Fruit fly (Drosophila melanogaster) whole organism, embryonic: Measurements from ENCODE around the gene lqfR.

Experiments used
- CG10274 ChIP-seq: fragments of 200-800 bp; sonication (Bioruptor generic); optimal IDR thresholded peaks from 3 replicates; lab custom pipeline; 2017; ENCODE audit warnings: missing biosample characterization, mild to moderate bottlenecking, missing genetic modification characterization
- CG11504 ChIP-seq: fragments of 200-800 bp; sonication (Bioruptor generic); optimal IDR thresholded peaks from 3 replicates; lab custom pipeline; 2019; ENCODE audit warnings: missing biosample characterization, mild to moderate bottlenecking, missing genetic modification characterization, moderate library complexity
- CG11695 ChIP-seq: fragments of 200-800 bp; sonication (Bioruptor generic); IDR thresholded peaks from 3 replicates; pipeline ENCODE4 v1.3.6; 2022; ENCODE audit warnings: missing biosample characterization, missing genetic modification characterization
- CG12155 ChIP-seq: fragments of 200-800 bp; sonication (Bioruptor generic); optimal IDR thresholded peaks from 3 replicates; lab custom pipeline; 2016; ENCODE audit warnings: missing biosample characterization, missing genetic modification characterization
- CG16813 ChIP-seq: fragments of 200-800 bp; sonication (Bioruptor generic); IDR thresholded peaks from 3 replicates; pipeline ENCODE4 v1.3.6; 2022; ENCODE audit warnings: missing biosample characterization, missing genetic modification characterization; ENCODE audit not compliant: partially characterized antibody
- CG1832 ChIP-seq: fragments of 200-800 bp; sonication (Bioruptor generic); optimal IDR thresholded peaks from 2 replicates; lab custom pipeline; 2017; ENCODE audit warnings: missing biosample characterization, mild to moderate bottlenecking, missing genetic modification characterization, inconsistent platforms
- CG18476 ChIP-seq: fragments of 200-800 bp; sonication (Bioruptor generic); optimal IDR thresholded peaks from 2 replicates; lab custom pipeline; 2016; ENCODE audit warnings: missing biosample characterization, mild to moderate bottlenecking, missing genetic modification characterization
- CG3281 ChIP-seq: fragments of 200-800 bp; sonication (Bioruptor generic); optimal IDR thresholded peaks from 3 replicates; lab custom pipeline; 2017; ENCODE audit warnings: missing biosample characterization, mild to moderate bottlenecking, missing genetic modification characterization
- CG3838 ChIP-seq: fragments of 200-800 bp; sonication (Bioruptor generic); optimal IDR thresholded peaks from 3 replicates; lab custom pipeline; 2016; ENCODE audit warnings: missing biosample characterization, missing genetic modification characterization
- CG5953 ChIP-seq: fragments of 200-800 bp; sonication (Bioruptor generic); IDR thresholded peaks from 2 replicates; pipeline ENCODE4 v1.3.6; 2022; ENCODE audit warnings: missing biosample characterization, missing genetic modification characterization
- CG6683 ChIP-seq: fragments of 200-800 bp; sonication (Bioruptor generic); optimal IDR thresholded peaks from 2 replicates; lab custom pipeline; 2017; ENCODE audit warnings: missing biosample characterization, mild to moderate bottlenecking, missing genetic modification characterization, missing genetic modification reagents
- CG6689 ChIP-seq: fragments of 200-800 bp; sonication (Bioruptor generic); IDR thresholded peaks from 2 replicates; pipeline ENCODE4 v1.3.6; 2022; ENCODE audit warnings: missing biosample characterization, missing genetic modification characterization
- CG7745 ChIP-seq: fragments of 200-800 bp; sonication (Bioruptor generic); optimal IDR thresholded peaks from 2 replicates; lab custom pipeline; 2018; ENCODE audit warnings: missing biosample characterization, mild to moderate bottlenecking, missing genetic modification characterization, moderate library complexity
- CG8924 ChIP-seq: fragments of 200-800 bp; optimal IDR thresholded peaks from 3 replicates; lab custom pipeline; 2019; ENCODE audit warnings: missing biosample characterization, mild to moderate bottlenecking, missing genetic modification characterization, moderate library complexity
- CG9437 ChIP-seq: fragments of 200-800 bp; sonication (Bioruptor generic); optimal IDR thresholded peaks from 2 replicates; lab custom pipeline; 2018; ENCODE audit warnings: missing biosample characterization, mild to moderate bottlenecking, missing genetic modification characterization
- CTCF ChIP-seq: fragments of 200-800 bp; sonication (Bioruptor generic); optimal IDR thresholded peaks from 2 replicates; lab custom pipeline; 2017; ENCODE audit warnings: missing biosample characterization, mild to moderate bottlenecking, missing genetic modification characterization, moderate library complexity
- Dll ChIP-seq: fragments of 200-800 bp; sonication (Bioruptor generic); IDR thresholded peaks from 4 replicates; pipeline ENCODE4 v1.3.6; 2022; ENCODE audit warnings: missing biosample characterization, missing genetic modification characterization; ENCODE audit not compliant: partially characterized antibody
- Doc2 ChIP-seq: fragments of 200-800 bp; sonication (Bioruptor generic); IDR thresholded peaks from 2 replicates; pipeline ENCODE4 v1.3.6; 2022; ENCODE audit warnings: missing biosample characterization, missing genetic modification characterization
- Dp ChIP-seq: fragments of 200-800 bp; sonication (Bioruptor generic); optimal IDR thresholded peaks from 2 replicates; lab custom pipeline; 2018; ENCODE audit warnings: missing biosample characterization, mild to moderate bottlenecking, missing genetic modification characterization, moderate library complexity
- Dref ChIP-seq: fragments of 200-800 bp; sonication (Bioruptor generic); IDR thresholded peaks from 2 replicates; pipeline ENCODE4 v1.3.6; 2022; ENCODE audit warnings: missing biosample characterization, missing genetic modification characterization
- ERR ChIP-seq: fragments of 200-800 bp; sonication (Bioruptor generic); optimal IDR thresholded peaks from 2 replicates; lab custom pipeline; 2016; ENCODE audit warnings: missing biosample characterization, missing genetic modification characterization
- Elba2 ChIP-seq: fragments of 200-800 bp; sonication (Bioruptor generic); optimal IDR thresholded peaks from 3 replicates; lab custom pipeline; 2016; ENCODE audit warnings: missing biosample characterization, missing genetic modification characterization
- Hmr ChIP-seq: fragments of 200-800 bp; sonication (Bioruptor generic); optimal IDR thresholded peaks from 3 replicates; lab custom pipeline; 2017; ENCODE audit warnings: mild to moderate bottlenecking, missing biosample characterization, missing genetic modification reagents, missing genetic modification characterization
- Mrtf ChIP-seq: fragments of 200-800 bp; sonication (Bioruptor generic); IDR thresholded peaks from 3 replicates; pipeline ENCODE4 v1.3.6; 2022; ENCODE audit warnings: missing biosample characterization, missing genetic modification characterization
- Myb ChIP-seq: fragments of 200-800 bp; sonication (Bioruptor generic); optimal IDR thresholded peaks from 2 replicates; lab custom pipeline; 2016; ENCODE audit warnings: missing biosample characterization, missing genetic modification characterization
- PHDP ChIP-seq: fragments of 200-800 bp; sonication (Bioruptor generic); optimal IDR thresholded peaks from 3 replicates; lab custom pipeline; 2018; ENCODE audit warnings: missing biosample characterization, mild to moderate bottlenecking, missing genetic modification characterization, moderate library complexity
- Ravus ChIP-seq: fragments of 200-800 bp; sonication (Bioruptor generic); IDR thresholded peaks from 2 replicates; pipeline ENCODE4 v1.3.6; 2022; ENCODE audit warnings: missing biosample characterization, missing genetic modification characterization
- Scr ChIP-seq: fragments of 200-800 bp; sonication (Bioruptor generic); IDR thresholded peaks from 2 replicates; pipeline ENCODE4 v1.3.6; 2022; ENCODE audit warnings: missing biosample characterization, missing genetic modification characterization; ENCODE audit not compliant: partially characterized antibody
- Ssrp ChIP-seq: fragments of 200-800 bp; sonication (Bioruptor generic); optimal IDR thresholded peaks from 2 replicates; lab custom pipeline; 2018; ENCODE audit warnings: missing biosample characterization, mild to moderate bottlenecking, missing genetic modification characterization, moderate library complexity
- Taf1 ChIP-seq: fragments of 200-800 bp; sonication (Bioruptor generic); IDR thresholded peaks from 2 replicates; pipeline ENCODE4 v1.3.6; 2022; ENCODE audit warnings: missing biosample characterization, missing genetic modification characterization
- ash1 ChIP-seq: fragments of 200-800 bp; sonication (Bioruptor generic); optimal IDR thresholded peaks from 2 replicates; lab custom pipeline; 2018; ENCODE audit warnings: missing biosample characterization, mild to moderate bottlenecking, missing genetic modification characterization
- ato ChIP-seq: fragments of 200-800 bp; sonication (Bioruptor generic); IDR thresholded peaks from 2 replicates; pipeline ENCODE4 v1.3.6; 2022; ENCODE audit warnings: missing biosample characterization, missing genetic modification characterization; ENCODE audit not compliant: partially characterized antibody
- crp ChIP-seq, 2 experiments: fragments of 200-800 bp; sonication (Bioruptor generic); optimal IDR thresholded peaks; 2 replicates in 1 of 2; 3 replicates in 1 of 2; lab custom pipeline; 2017; ENCODE audit warnings: missing biosample characterization in 2 of 2, missing genetic modification characterization in 2 of 2, mild to moderate bottlenecking in 1 of 2, moderate library complexity in 1 of 2
- dan ChIP-seq: fragments of 200-800 bp; sonication (Bioruptor generic); IDR thresholded peaks from 2 replicates; pipeline ENCODE4 v1.3.6; 2022; ENCODE audit warnings: missing biosample characterization, missing genetic modification characterization
- dm ChIP-seq: fragments of 200-800 bp; sonication (Bioruptor generic); optimal IDR thresholded peaks from 3 replicates; lab custom pipeline; 2016; ENCODE audit warnings: missing biosample characterization, missing genetic modification characterization
- exex ChIP-seq: fragments of 200-800 bp; sonication (Bioruptor generic); optimal IDR thresholded peaks from 4 replicates; lab custom pipeline; 2018; ENCODE audit warnings: missing biosample characterization, mild to moderate bottlenecking, missing genetic modification characterization, moderate library complexity
- fd3F ChIP-seq: fragments of 200-800 bp; sonication (Bioruptor generic); optimal IDR thresholded peaks from 2 replicates; lab custom pipeline; 2018; ENCODE audit warnings: missing biosample characterization, mild to moderate bottlenecking, missing genetic modification characterization, moderate library complexity
- gcm ChIP-seq: fragments of 200-800 bp; sonication (Bioruptor generic); optimal IDR thresholded peaks from 2 replicates; lab custom pipeline; 2019; ENCODE audit warnings: missing biosample characterization, mild to moderate bottlenecking, missing genetic modification characterization, moderate library complexity
- hbn ChIP-seq: fragments of 200-800 bp; sonication (Bioruptor generic); IDR thresholded peaks from 2 replicates; pipeline ENCODE4 v1.3.6; 2022; ENCODE audit warnings: missing biosample characterization, missing genetic modification characterization; ENCODE audit not compliant: partially characterized antibody
- jigr1 ChIP-seq: fragments of 200-800 bp; sonication (Bioruptor generic); IDR thresholded peaks from 3 replicates; pipeline ENCODE4 v1.3.6; 2022; ENCODE audit warnings: missing biosample characterization, missing genetic modification characterization
- jumu ChIP-seq: fragments of 200-800 bp; sonication (Bioruptor generic); optimal IDR thresholded peaks from 3 replicates; lab custom pipeline; 2016; ENCODE audit warnings: missing biosample characterization, missing genetic modification characterization
- lilli ChIP-seq: fragments of 200-800 bp; sonication (Bioruptor generic); optimal IDR thresholded peaks from 3 replicates; lab custom pipeline; 2016; ENCODE audit warnings: missing biosample characterization, missing genetic modification characterization
- luna ChIP-seq: fragments of 200-800 bp; sonication (Bioruptor generic); optimal IDR thresholded peaks from 2 replicates; lab custom pipeline; 2016; ENCODE audit warnings: missing biosample characterization, missing genetic modification characterization
- nerfin-2 ChIP-seq: fragments of 200-800 bp; sonication (Bioruptor generic); IDR thresholded peaks from 2 replicates; pipeline ENCODE4 v1.3.6; 2022; ENCODE audit warnings: missing biosample characterization, missing genetic modification characterization; ENCODE audit not compliant: partially characterized antibody
- pita ChIP-seq: fragments of 200-800 bp; sonication (Bioruptor generic); optimal IDR thresholded peaks from 2 replicates; lab custom pipeline; 2017; ENCODE audit warnings: missing biosample characterization, mild to moderate bottlenecking, missing genetic modification characterization
- repo ChIP-seq: fragments of 200-800 bp; sonication (Bioruptor generic); optimal IDR thresholded peaks from 2 replicates; lab custom pipeline; 2016; ENCODE audit warnings: missing biosample characterization, missing genetic modification characterization
- sc ChIP-seq, 3 experiments: fragments of >200 bp in 2 of 3; fragments of 200-800 bp in 1 of 3; sonication (Bioruptor generic) in 1 of 3; optimal IDR thresholded peaks; 2 replicates in 2 of 3; 3 replicates in 1 of 3; lab custom pipeline; 2017; ENCODE audit warnings: mild to moderate bottlenecking in 1 of 3, missing biosample characterization in 1 of 3, missing genetic modification characterization in 1 of 3, missing genetic modification reagents in 1 of 3
- sug ChIP-seq: fragments of 200-800 bp; optimal IDR thresholded peaks from 2 replicates; lab custom pipeline; 2019; ENCODE audit warnings: missing biosample characterization, mild to moderate bottlenecking, missing genetic modification characterization, moderate library complexity
- trem ChIP-seq: fragments of 200-800 bp; optimal IDR thresholded peaks from 3 replicates; lab custom pipeline; 2019; ENCODE audit warnings: missing biosample characterization, mild to moderate bottlenecking, missing genetic modification characterization, moderate library complexity

lqfR gene

DNA sequence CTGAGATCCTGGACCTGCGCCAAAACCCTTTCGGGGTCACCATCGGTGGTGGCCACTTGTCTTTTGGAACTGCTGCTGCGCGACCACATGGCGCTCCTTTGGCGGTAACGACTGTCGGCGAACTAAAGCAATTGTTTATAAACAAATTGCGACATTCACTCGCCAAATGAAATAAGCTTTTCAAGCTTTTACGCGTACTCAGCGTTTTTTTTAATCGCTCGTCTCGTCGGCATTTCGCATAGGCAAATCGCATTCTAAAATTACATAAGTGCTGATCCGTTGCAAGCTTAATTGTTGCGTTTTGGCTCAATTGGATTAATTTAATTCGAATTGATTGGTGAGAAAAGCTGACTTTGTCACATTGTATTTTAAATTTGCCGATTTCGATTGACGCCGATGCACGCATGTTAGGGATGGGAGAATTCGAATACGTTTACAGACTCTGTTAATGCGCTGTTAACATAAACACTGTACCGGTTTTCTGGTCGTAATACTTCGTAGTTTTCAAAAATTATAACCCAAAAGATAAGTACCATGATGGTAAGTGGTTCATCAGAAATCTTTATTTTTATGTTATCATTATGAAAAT, 13.6 kb downstream of the lqfR start, which contains the start of gene pinta (continued):
- no peak for TF ChIP-seq PHDP
- TF ChIP-seq Scr, result peak; percentile 31; the same call in 1 of the 2 replicates
- TF ChIP-seq sug (tag; lab: Kevin White, UChicago), result no peak
- no peak for TF ChIP-seq Mrtf (GFP tag; lab: Robert Waterston, UW)
- TF ChIP-seq Ravus (GFP tag; lab: Robert Waterston, UW), result no peak
- TF ChIP-seq crp (GFP tag; optimal IDR thresholded peaks at IDR 0.05; lab: Kevin White, UChicago), result no peak
- TF ChIP-seq nerfin-2 (GFP tag; lab: Robert Waterston, UW), result no peak
- no peak for TF ChIP-seq Hmr (GFP tag; lab: Kevin White, UChicago)
- no peak for TF ChIP-seq repo (GFP tag; lab: Kevin White, UChicago)
- TF ChIP-seq jumu (GFP tag; lab: Kevin White, UChicago), result no peak
- no peak for TF ChIP-seq ash1 (GFP tag; lab: Kevin White, UChicago)
- peak; percentile 21 for TF ChIP-seq Dp (GFP tag; lab: Kevin White, UChicago)
- no peak for TF ChIP-seq ato (GFP tag; lab: Robert Waterston, UW)
- no peak for TF ChIP-seq CG3838
- TF ChIP-seq Myb (GFP tag; lab: Kevin White, UChicago), result peak; percentile 44
- TF ChIP-seq ERR (GFP tag; lab: Kevin White, UChicago), result no peak
- TF ChIP-seq CG18476 (GFP tag; lab: Kevin White, UChicago), result no peak
- no peak for TF ChIP-seq Taf1 (GFP tag; lab: Robert Waterston, UW)
- no peak for TF ChIP-seq dan (GFP tag; lab: Robert Waterston, UW)
- TF ChIP-seq CG16813 (GFP tag; lab: Robert Waterston, UW), result 0 out of 3 replicates have a peak, but pooled peaks have one; percentile 22
- TF ChIP-seq CG10274 (GFP tag; lab: Kevin White, UChicago), result no peak
- TF ChIP-seq pita (GFP tag; lab: Kevin White, UChicago), result no peak
- no peak for TF ChIP-seq CTCF (GFP tag; lab: Kevin White, UChicago)
- TF ChIP-seq jigr1 (GFP tag; lab: Robert Waterston, UW), result no peak
- TF ChIP-seq Elba2 (GFP tag; lab: Kevin White, UChicago), result no peak
- TF ChIP-seq luna (GFP tag; lab: Kevin White, UChicago), result no peak
- peak; percentile 91 for TF ChIP-seq CG9437 (GFP tag; lab: Kevin White, UChicago)
- 0 out of 2 replicates have a peak, but pooled peaks have one; percentile 13 for TF ChIP-seq hbn
- TF ChIP-seq dm (GFP tag; lab: Kevin White, UChicago), result no peak
- no peak; the same call in 1 of the 2 replicates for TF ChIP-seq Dref (GFP tag; lab: Robert Waterston, UW)
- no peak for TF ChIP-seq CG11695 (GFP tag; lab: Robert Waterston, UW)
- TF ChIP-seq CG6689 (GFP tag; lab: Robert Waterston, UW), result no peak
- TF ChIP-seq CG6683 (GFP tag; lab: Kevin White, UChicago), result no peak
- 0 out of 4 replicates have a peak, but pooled peaks have one; percentile 29 for TF ChIP-seq Dll
- TF ChIP-seq sc (optimal IDR thresholded peaks at IDR 0.05; lab: Kevin White, UChicago), result no peak
- no peak for TF ChIP-seq sc (GFP tag; optimal IDR thresholded peaks at IDR 0.05; lab: Kevin White, UChicago)
- peak; percentile 39 for TF ChIP-seq CG8924 (tag; lab: Kevin White, UChicago)
- TF ChIP-seq CG3281 (GFP tag; lab: Kevin White, UChicago), result no peak
- TF ChIP-seq gcm (GFP tag; lab: Kevin White, UChicago), result no peak
- TF ChIP-seq Ssrp (tag; lab: Kevin White, UChicago), result no peak
- no peak for TF ChIP-seq CG7745 (tag; lab: Kevin White, UChicago)
- TF ChIP-seq CG5953, result no peak
- TF ChIP-seq fd3F (GFP tag; lab: Kevin White, UChicago), result no peak
- TF ChIP-seq CG12155 (GFP tag; lab: Kevin White, UChicago), result peak; percentile 91
- no peak for TF ChIP-seq lilli (GFP tag; lab: Kevin White, UChicago)
- TF ChIP-seq CG11504 (tag; lab: Kevin White, UChicago), result peak; percentile 93
- TF ChIP-seq CG1832 (GFP tag; lab: Kevin White, UChicago), result no peak
- no peak for TF ChIP-seq Doc2 (GFP tag; lab: Robert Waterston, UW)
- no peak for TF ChIP-seq exex
- no peak for TF ChIP-seq trem
